Worm (Caenorhabditis elegans): ENCODE measurements around the gene C52A11.3.

- no peak for TF ChIP-seq him-1 (tag; optimal IDR thresholded peaks at IDR 0.05)
- no peak for TF ChIP-seq dao-5 (tag; optimal IDR thresholded peaks at IDR 0.05)
- no peak for TF ChIP-seq W03F9.2 (tag; optimal IDR thresholded peaks at IDR 0.05)
Observed at ce11 chrII:10731552-10731951, 5.6 kb upstream of the C52A11.3 start, which contains the start of gene glb-12.
